Worm (Caenorhabditis elegans) whole organism, late embryonic: Measurements from ENCODE around the gene maoc-1.

Experiments
- C08G9.2 ChIP-seq: sonication (generic microtip); optimal IDR thresholded peaks from 2 replicates; lab custom pipeline; 2016; ENCODE audit warnings: mild to moderate bottlenecking, missing genetic modification characterization, moderate library complexity, missing compliant biosample characterization
- C38D4.7 ChIP-seq: fragments of 200-800 bp; sonication (Bioruptor generic); optimal IDR thresholded peaks from 2 replicates; lab custom pipeline; 2018; ENCODE audit warnings: mild to moderate bottlenecking, missing genetic modification characterization, moderate library complexity, missing compliant biosample characterization
- K02D7.2 ChIP-seq: sonication (generic microtip); optimal IDR thresholded peaks from 2 replicates; lab custom pipeline; 2017; ENCODE audit warnings: mild to moderate bottlenecking, missing genetic modification characterization, missing compliant biosample characterization
- T23F11.4 ChIP-seq: fragments of 200-800 bp; sonication (Bioruptor generic); optimal IDR thresholded peaks from 2 replicates; lab custom pipeline; 2018; ENCODE audit warnings: mild to moderate bottlenecking, missing genetic modification characterization, missing compliant biosample characterization
- ahr-1 ChIP-seq: sonication (generic microtip); optimal IDR thresholded peaks from 2 replicates; lab custom pipeline; 2016; ENCODE audit warnings: missing genetic modification characterization, missing compliant biosample characterization
- ama-1 ChIP-seq: fragments of 150-350 bp; optimal IDR thresholded peaks from 2 replicates; lab custom pipeline; 2014
- ceh-14 ChIP-seq: sonication (generic microtip); optimal IDR thresholded peaks from 2 replicates; lab custom pipeline; 2016; ENCODE audit warnings: missing genotype, missing genetic modification characterization, missing compliant biosample characterization
- ceh-18 ChIP-seq: sonication (generic microtip); optimal IDR thresholded peaks from 2 replicates; lab custom pipeline; 2016; ENCODE audit warnings: missing genetic modification characterization, missing compliant biosample characterization
- ceh-19 ChIP-seq: fragments of 200-800 bp; sonication (Bioruptor generic); optimal IDR thresholded peaks from 2 replicates; lab custom pipeline; 2018; ENCODE audit warnings: mild to moderate bottlenecking, missing genetic modification characterization, missing compliant biosample characterization
- ceh-22 ChIP-seq: sonication (generic microtip); optimal IDR thresholded peaks from 2 replicates; lab custom pipeline; 2017; ENCODE audit warnings: missing biosample characterization, missing genetic modification characterization
- ceh-24 ChIP-seq: sonication (generic microtip); optimal IDR thresholded peaks from 2 replicates; lab custom pipeline; 2016; ENCODE audit warnings: mild to moderate bottlenecking, missing genetic modification characterization, missing compliant biosample characterization
- ceh-30 ChIP-seq: fragments of 150-350 bp; optimal IDR thresholded peaks from 2 replicates; lab custom pipeline; 2014; ENCODE audit warnings: missing biosample characterization, missing genetic modification characterization
- ceh-31 ChIP-seq: sonication (generic microtip); optimal IDR thresholded peaks from 2 replicates; lab custom pipeline; 2016; ENCODE audit warnings: missing genetic modification characterization, missing compliant biosample characterization
- ceh-34 ChIP-seq: sonication (generic microtip); optimal IDR thresholded peaks from 2 replicates; lab custom pipeline; 2016; ENCODE audit warnings: mild to moderate bottlenecking, missing genetic modification characterization, missing compliant biosample characterization
- ceh-48 ChIP-seq: sonication (generic microtip); optimal IDR thresholded peaks from 2 replicates; lab custom pipeline; 2016; ENCODE audit warnings: missing genetic modification characterization, inconsistent platforms, missing compliant biosample characterization
- ceh-9 ChIP-seq: sonication (generic microtip); optimal IDR thresholded peaks from 2 replicates; lab custom pipeline; 2016; ENCODE audit warnings: mild to moderate bottlenecking, missing genetic modification characterization, inconsistent platforms, missing compliant biosample characterization
- che-1 ChIP-seq: sonication (generic microtip); optimal IDR thresholded peaks from 2 replicates; lab custom pipeline; 2016; ENCODE audit warnings: mild to moderate bottlenecking, missing genetic modification characterization, missing compliant biosample characterization
- dve-1 ChIP-seq: sonication (generic microtip); optimal IDR thresholded peaks from 2 replicates; lab custom pipeline; 2017; ENCODE audit warnings: antibody characterized with exemption, mild to moderate bottlenecking, missing genetic modification characterization, missing compliant biosample characterization
- elt-4 ChIP-seq: sonication (generic microtip); optimal IDR thresholded peaks from 2 replicates; lab custom pipeline; 2016; ENCODE audit warnings: missing genetic modification characterization, missing compliant biosample characterization
- ets-4 ChIP-seq: sonication (generic microtip); optimal IDR thresholded peaks from 2 replicates; lab custom pipeline; 2016; ENCODE audit warnings: missing genetic modification characterization, missing compliant biosample characterization
- eyg-1 ChIP-seq: sonication (generic microtip); optimal IDR thresholded peaks from 2 replicates; lab custom pipeline; 2016; ENCODE audit warnings: missing genotype, missing genetic modification characterization, missing compliant biosample characterization
- fkh-6 ChIP-seq: sonication (generic microtip); optimal IDR thresholded peaks from 2 replicates; lab custom pipeline; 2016; ENCODE audit warnings: missing genetic modification characterization, missing compliant biosample characterization
- gmeb-2 ChIP-seq: sonication (generic microtip); optimal IDR thresholded peaks from 2 replicates; lab custom pipeline; 2016; ENCODE audit warnings: missing genetic modification characterization, inconsistent platforms, missing compliant biosample characterization
- hlh-30 ChIP-seq: sonication (generic microtip); optimal IDR thresholded peaks from 2 replicates; lab custom pipeline; 2017; ENCODE audit warnings: antibody characterized with exemption, missing genetic modification characterization, missing compliant biosample characterization; ENCODE audit not compliant: insufficient read depth
- hlh-6 ChIP-seq: sonication (generic microtip); optimal IDR thresholded peaks from 2 replicates; lab custom pipeline; 2016; ENCODE audit warnings: missing genotype, missing genetic modification characterization, missing compliant biosample characterization
- lim-6 ChIP-seq: sonication (generic microtip); optimal IDR thresholded peaks from 2 replicates; lab custom pipeline; 2016; ENCODE audit warnings: missing genetic modification characterization, missing compliant biosample characterization
- lin-11 ChIP-seq: fragments of 200-800 bp; sonication (Bioruptor generic); optimal IDR thresholded peaks from 2 replicates; lab custom pipeline; 2018; ENCODE audit warnings: mild to moderate bottlenecking, missing genetic modification characterization, missing compliant biosample characterization
- nfya-1 ChIP-seq: sonication (generic microtip); optimal IDR thresholded peaks from 2 replicates; lab custom pipeline; 2017; ENCODE audit warnings: missing genetic modification characterization, mild to moderate bottlenecking, missing compliant biosample characterization, antibody characterized with exemption, moderate library complexity
- nhr-11 ChIP-seq: fragments of 150-350 bp; optimal IDR thresholded peaks from 2 replicates; lab custom pipeline; 2014; ENCODE audit warnings: missing biosample characterization, missing genetic modification characterization
- npax-4 ChIP-seq: sonication (generic microtip); optimal IDR thresholded peaks from 2 replicates; lab custom pipeline; 2016; ENCODE audit warnings: missing genetic modification characterization, missing compliant biosample characterization
- pag-3 ChIP-seq: sonication (generic microtip); optimal IDR thresholded peaks from 2 replicates; lab custom pipeline; 2016; ENCODE audit warnings: missing compliant biosample characterization, missing genetic modification characterization, borderline replicate concordance
- pat-9 ChIP-seq: fragments of 200-800 bp; sonication (Bioruptor generic); optimal IDR thresholded peaks from 2 replicates; lab custom pipeline; 2018; ENCODE audit warnings: mild to moderate bottlenecking, missing genetic modification characterization, moderate library complexity, missing compliant biosample characterization
- pha-2 ChIP-seq: sonication (generic microtip); optimal IDR thresholded peaks from 2 replicates; lab custom pipeline; 2017; ENCODE audit warnings: mild to moderate bottlenecking, missing genetic modification characterization, missing compliant biosample characterization
- pha-4 ChIP-seq: fragments of 150-350 bp; optimal IDR thresholded peaks from 2 replicates; lab custom pipeline; 2018; ENCODE audit warnings: missing biosample characterization, missing genetic modification reagents, missing genetic modification characterization
- pqm-1 ChIP-seq: sonication (generic microtip); optimal IDR thresholded peaks from 2 replicates; lab custom pipeline; 2016; ENCODE audit warnings: missing genetic modification characterization, missing compliant biosample characterization
- pros-1 ChIP-seq: fragments of 150-350 bp; optimal IDR thresholded peaks from 2 replicates; lab custom pipeline; 2014; ENCODE audit warnings: missing biosample characterization, missing genetic modification reagents, missing genetic modification characterization
- ref-2 ChIP-seq: sonication (generic microtip); optimal IDR thresholded peaks from 2 replicates; lab custom pipeline; 2016; ENCODE audit warnings: missing genetic modification characterization, missing compliant biosample characterization
- rnt-1 ChIP-seq: sonication (generic microtip); optimal IDR thresholded peaks from 2 replicates; lab custom pipeline; 2016; ENCODE audit warnings: missing genetic modification characterization, missing compliant biosample characterization
- sox-4 ChIP-seq: sonication (generic microtip); optimal IDR thresholded peaks from 2 replicates; lab custom pipeline; 2017; ENCODE audit warnings: mild to moderate bottlenecking, missing genetic modification characterization, inconsistent platforms, missing compliant biosample characterization
- syd-9 ChIP-seq: sonication (generic microtip); optimal IDR thresholded peaks from 2 replicates; lab custom pipeline; 2016; ENCODE audit warnings: mild to moderate bottlenecking, missing genetic modification characterization, moderate library complexity, missing compliant biosample characterization
- tbx-2 ChIP-seq: sonication (generic microtip); optimal IDR thresholded peaks from 2 replicates; lab custom pipeline; 2016; ENCODE audit warnings: missing genetic modification characterization, missing compliant biosample characterization
- tbx-7 ChIP-seq: sonication (generic microtip); optimal IDR thresholded peaks from 2 replicates; lab custom pipeline; 2016; ENCODE audit warnings: missing genotype, missing genetic modification characterization, missing compliant biosample characterization
- ttx-3 ChIP-seq: sonication (generic microtip); optimal IDR thresholded peaks from 2 replicates; lab custom pipeline; 2016; ENCODE audit warnings: missing genetic modification reagents, missing genetic modification characterization, missing compliant biosample characterization
- unc-3 ChIP-seq, 2 experiments: fragments of 200-800 bp in 1 of 2; sonication (Bioruptor generic) in 1 of 2; sonication (generic microtip) in 1 of 2; conservative IDR thresholded peaks in 1 of 2; optimal IDR thresholded peaks in 1 of 2; 2 replicates each; pipeline versions ENCODE4 v1.3.6 to Lab custom; 2016 to 2022; ENCODE audit warnings: missing compliant biosample characterization in 2 of 2, missing genetic modification characterization in 2 of 2, missing genetic modification reagents in 1 of 2
- unc-42 ChIP-seq: sonication (generic microtip); optimal IDR thresholded peaks from 2 replicates; lab custom pipeline; 2016; ENCODE audit warnings: missing genotype, missing genetic modification characterization, missing compliant biosample characterization
- unc-86 ChIP-seq: sonication (generic microtip); optimal IDR thresholded peaks from 2 replicates; lab custom pipeline; 2016; ENCODE audit warnings: missing genetic modification characterization, missing compliant biosample characterization

The maoc-1 gene

DNA sequence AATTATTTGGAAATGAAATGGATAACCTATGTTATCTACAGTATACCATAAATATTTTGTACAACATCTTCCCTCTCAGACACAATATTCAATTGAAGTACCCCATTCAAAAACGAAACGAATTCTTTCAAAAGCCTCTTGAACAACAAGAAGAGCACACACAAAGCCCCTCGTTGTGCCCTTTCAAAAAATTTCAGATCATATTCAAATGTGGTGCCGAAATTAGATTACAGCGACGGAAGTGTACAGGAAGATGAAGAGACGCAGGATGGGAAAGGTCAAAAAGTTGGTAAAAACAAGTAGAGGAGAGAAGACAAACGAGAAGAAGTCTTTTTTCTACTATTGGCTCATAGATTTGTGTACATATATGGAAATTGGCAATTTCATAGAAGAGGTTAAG, 20.0 kb upstream of the maoc-1 start:
- no peak for TF ChIP-seq pha-2 (tag; lab: Kevin White, UChicago)
- TF ChIP-seq unc-42 (tag; lab: Kevin White, UChicago), result peak; percentile 80
- TF ChIP-seq lim-6 (tag; lab: Kevin White, UChicago), result no peak
- no peak for TF ChIP-seq syd-9
- TF ChIP-seq nfya-1, result no peak
- no peak for TF ChIP-seq ceh-31
- TF ChIP-seq, all 69 proteins: peak for 1

DNA sequence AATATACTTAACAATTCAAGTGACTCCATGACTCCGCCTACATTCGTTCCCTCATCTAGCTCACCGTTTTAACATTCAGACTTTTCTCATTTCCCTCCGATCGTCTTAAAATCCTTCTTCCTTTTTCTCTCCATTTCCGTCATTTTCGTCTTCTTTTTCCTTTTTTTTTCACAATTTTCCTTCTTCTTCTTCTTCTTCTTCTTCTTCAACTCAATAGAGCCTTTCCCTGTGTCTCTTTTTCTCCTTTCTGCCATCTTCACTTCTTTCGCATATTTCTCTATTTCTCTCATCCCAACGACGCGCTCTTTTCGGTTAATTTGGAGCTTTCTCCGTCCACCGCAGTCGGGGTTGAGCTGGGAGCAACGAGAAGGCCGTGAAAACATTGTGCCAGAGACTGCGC, 13.4 kb upstream of the maoc-1 start:
- TF ChIP-seq pqm-1, result no peak
- no peak for TF ChIP-seq pag-3
- TF ChIP-seq pha-2 (tag; lab: Kevin White, UChicago), result no peak
- TF ChIP-seq elt-4 (tag; lab: Kevin White, UChicago), result no peak
- no peak for TF ChIP-seq pros-1 (tag; lab: Kevin White, UChicago)
- peak; percentile 27 for TF ChIP-seq nfya-1
- peak; percentile 17 for TF ChIP-seq ceh-19 (GFP tag; lab: Kevin White, UChicago)
- TF ChIP-seq unc-3 (GFP tag; conservative IDR thresholded peaks at IDR 0.05; lab: Robert Waterston, UW), result no peak
- no peak for TF ChIP-seq unc-3 (tag; optimal IDR thresholded peaks at IDR 0.05; lab: Kevin White, UChicago)
- TF ChIP-seq ceh-22, result no peak
- TF ChIP-seq che-1 (tag; lab: Kevin White, UChicago), result no peak
- TF ChIP-seq ceh-31, result peak; percentile 38
- TF ChIP-seq lim-6 (tag; lab: Kevin White, UChicago), result no peak
- TF ChIP-seq unc-86 (tag; lab: Kevin White, UChicago), result no peak
- TF ChIP-seq unc-42 (tag; lab: Kevin White, UChicago), result peak; percentile 79
- peak; percentile 5 for TF ChIP-seq C08G9.2
- TF ChIP-seq ceh-18 (tag; lab: Kevin White, UChicago), result peak; percentile 40
- no peak for TF ChIP-seq ceh-14 (tag; lab: Kevin White, UChicago)
- TF ChIP-seq ahr-1 (tag; lab: Kevin White, UChicago), result no peak
- no peak for TF ChIP-seq hlh-30 (tag; lab: Kevin White, UChicago)
- TF ChIP-seq tbx-2 (tag; lab: Kevin White, UChicago), result peak; percentile 0
- no peak for TF ChIP-seq T23F11.4
- TF ChIP-seq ceh-30 (tag; lab: Kevin White, UChicago), result no peak
- TF ChIP-seq ceh-24 (tag; lab: Kevin White, UChicago), result no peak
- no peak for TF ChIP-seq nhr-11 (tag; lab: Kevin White, UChicago)

ce11 chrII:7183493-7184272, 12.4 kb upstream of the maoc-1 start, which contains the start of gene pdl-1:
pdl-1 (plus strand) TSS chrII:7183801.
- TF ChIP-seq ceh-48 (tag; lab: Kevin White, UChicago) (peak; percentile 85), unc-86 (tag; lab: Kevin White, UChicago) (peak; percentile 91), pha-4 (tag; lab: Kevin White, UChicago) (no peak), dve-1 (tag; lab: Kevin White, UChicago) (peak; percentile 89), rnt-1 (peak; percentile 89), ref-2 (peak; percentile 91), ceh-30 (tag; lab: Kevin White, UChicago) (peak; percentile 31), pros-1 (tag; lab: Kevin White, UChicago) (peak; percentile 83), gmeb-2 (peak; percentile 94), hlh-6 (tag; lab: Kevin White, UChicago) (peak; percentile 97), ahr-1 (tag; lab: Kevin White, UChicago) (peak; percentile 76), ttx-3 (tag; lab: Kevin White, UChicago) (peak; percentile 89), ceh-34 (tag; lab: Kevin White, UChicago) (peak; percentile 93), nfya-1 (peak; percentile 54), ceh-9 (tag; lab: Kevin White, UChicago) (peak; percentile 85), syd-9 (peak; percentile 95), pat-9 (peak; percentile 93), ets-4 (tag; lab: Kevin White, UChicago) (no peak), ceh-24 (tag; lab: Kevin White, UChicago) (peak; percentile 73), C38D4.7 (peak; percentile 94), npax-4 (tag; lab: Kevin White, UChicago) (peak; percentile 74), eyg-1 (peak; percentile 90), lin-11 (peak; percentile 89), ama-1 (lab: Kevin White, UChicago) (no peak), tbx-7 (tag; lab: Kevin White, UChicago) (peak; percentile 72), tbx-2 (tag; lab: Kevin White, UChicago) (peak; percentile 96), K02D7.2 (tag; lab: Kevin White, UChicago) (peak; percentile 90), pqm-1 (peak; percentile 84), fkh-6 (tag; lab: Kevin White, UChicago) (peak; percentile 91), che-1 (tag; lab: Kevin White, UChicago) (peak; percentile 92), sox-4 (peak; percentile 94)
